Worm (Caenorhabditis elegans) whole organism, L3 larva: ENCODE results near the gene Y82E9BR.8.

ENCODE experiments used
- ZK546.5 ChIP-seq: sonication (generic microtip); optimal IDR thresholded peaks from 2 replicates; lab custom pipeline; 2017; ENCODE audit warnings: missing biosample characterization, missing genetic modification characterization
- aly-2 ChIP-seq: fragments of 150-350 bp; optimal IDR thresholded peaks from 2 replicates; lab custom pipeline; 2014; ENCODE audit warnings: missing biosample characterization, missing genetic modification characterization
- ama-1 ChIP-seq: fragments of 150-350 bp; optimal IDR thresholded peaks from 2 replicates; lab custom pipeline; 2018
- ceh-16 ChIP-seq: sonication (generic microtip); optimal IDR thresholded peaks from 2 replicates; lab custom pipeline; 2017; ENCODE audit warnings: missing biosample characterization, missing genetic modification characterization
- ceh-82 ChIP-seq: fragments of 150-350 bp; optimal IDR thresholded peaks from 2 replicates; lab custom pipeline; 2014; ENCODE audit warnings: missing biosample characterization, missing genetic modification characterization
- ceh-9 ChIP-seq: sonication (generic microtip); optimal IDR thresholded peaks from 2 replicates; lab custom pipeline; 2018; ENCODE audit warnings: missing biosample characterization, missing genetic modification characterization
- daf-12 ChIP-seq: fragments of 150-350 bp; optimal IDR thresholded peaks from 2 replicates; lab custom pipeline; 2014; ENCODE audit warnings: missing biosample characterization, missing genetic modification reagents, missing genetic modification characterization
- egl-5 ChIP-seq: fragments of 150-350 bp; optimal IDR thresholded peaks from 2 replicates; lab custom pipeline; 2017; ENCODE audit warnings: missing biosample characterization, missing genetic modification reagents, missing genetic modification characterization, inconsistent platforms
- elt-1 ChIP-seq: fragments of 150-350 bp; optimal IDR thresholded peaks from 2 replicates; lab custom pipeline; 2014; ENCODE audit warnings: missing biosample characterization, missing genetic modification characterization
- elt-2 ChIP-seq: sonication (generic microtip); optimal IDR thresholded peaks from 2 replicates; lab custom pipeline; 2016; ENCODE audit warnings: missing genetic modification reagents, mild to moderate bottlenecking, missing genetic modification characterization, missing compliant biosample characterization
- eor-1 ChIP-seq, 2 experiments: fragments of 150-350 bp; optimal IDR thresholded peaks; 2 replicates each; lab custom pipeline; 2014 to 2018; ENCODE audit warnings: missing biosample characterization in 2 of 2, missing genetic modification characterization in 2 of 2
- fkh-10 ChIP-seq: sonication (generic microtip); optimal IDR thresholded peaks from 2 replicates; lab custom pipeline; 2017; ENCODE audit warnings: missing biosample characterization, missing genetic modification reagents, missing genetic modification characterization
- fkh-2 ChIP-seq: fragments of 150-350 bp; optimal IDR thresholded peaks from 2 replicates; lab custom pipeline; 2014; ENCODE audit warnings: missing biosample characterization, missing genetic modification reagents, missing genetic modification characterization
- fos-1 ChIP-seq: fragments of 150-350 bp; optimal IDR thresholded peaks from 2 replicates; lab custom pipeline; 2014; ENCODE audit warnings: missing biosample characterization, missing genetic modification characterization
- hmg-11 ChIP-seq: sonication (generic microtip); optimal IDR thresholded peaks from 2 replicates; lab custom pipeline; 2016; ENCODE audit warnings: missing genetic modification characterization, missing compliant biosample characterization
- lin-15B ChIP-seq: fragments of 150-350 bp; optimal IDR thresholded peaks from 2 replicates; lab custom pipeline; 2014; ENCODE audit warnings: missing biosample characterization, missing genetic modification characterization
- lsy-12 ChIP-seq: sonication (generic microtip); optimal IDR thresholded peaks from 2 replicates; lab custom pipeline; 2016; ENCODE audit warnings: mild to moderate bottlenecking, missing genetic modification characterization, missing compliant biosample characterization
- mdl-1 ChIP-seq: fragments of 150-350 bp; optimal IDR thresholded peaks from 2 replicates; lab custom pipeline; 2014; ENCODE audit warnings: missing biosample characterization, missing genetic modification characterization
- mml-1 ChIP-seq: fragments of 150-350 bp; sonication (generic microtip); optimal IDR thresholded peaks from 3 replicates; lab custom pipeline; 2014; ENCODE audit warnings: missing biosample characterization, missing genetic modification characterization
- nfya-1 ChIP-seq: sonication (generic microtip); optimal IDR thresholded peaks from 2 replicates; lab custom pipeline; 2017; ENCODE audit warnings: missing genetic modification characterization, mild to moderate bottlenecking, missing compliant biosample characterization, antibody characterized with exemption, moderate library complexity; ENCODE audit not compliant: insufficient read depth
- nhr-11 ChIP-seq: fragments of 150-350 bp; optimal IDR thresholded peaks from 2 replicates; lab custom pipeline; 2014; ENCODE audit warnings: missing biosample characterization, missing genetic modification characterization
- nhr-237 ChIP-seq: fragments of 150-350 bp; optimal IDR thresholded peaks from 2 replicates; lab custom pipeline; 2014; ENCODE audit warnings: missing biosample characterization, missing genetic modification characterization
- nhr-25 ChIP-seq: sonication (generic microtip); optimal IDR thresholded peaks from 2 replicates; lab custom pipeline; 2017; ENCODE audit warnings: missing biosample characterization, missing genetic modification characterization
- nhr-43 ChIP-seq: sonication (generic microtip); optimal IDR thresholded peaks from 2 replicates; lab custom pipeline; 2016; ENCODE audit warnings: mild to moderate bottlenecking, missing genetic modification characterization, missing compliant biosample characterization; ENCODE audit not compliant: poor library complexity, severe bottlenecking
- nhr-67 ChIP-seq: fragments of 150-350 bp; optimal IDR thresholded peaks from 2 replicates; lab custom pipeline; 2014; ENCODE audit warnings: missing biosample characterization, missing genetic modification characterization
- nhr-77 ChIP-seq: fragments of 150-350 bp; optimal IDR thresholded peaks from 2 replicates; lab custom pipeline; 2014; ENCODE audit warnings: missing biosample characterization, missing genetic modification characterization
- pha-4 ChIP-seq: fragments of 150-350 bp; optimal IDR thresholded peaks from 2 replicates; lab custom pipeline; 2014; ENCODE audit warnings: missing biosample characterization, missing genetic modification reagents, missing genetic modification characterization
- pqm-1 ChIP-seq: fragments of 150-350 bp; optimal IDR thresholded peaks from 2 replicates; lab custom pipeline; 2017; ENCODE audit warnings: missing biosample characterization, missing genetic modification characterization, inconsistent platforms
- sea-2 ChIP-seq: fragments of 150-350 bp; sonication (generic microtip); optimal IDR thresholded peaks from 4 replicates; lab custom pipeline; 2014; ENCODE audit warnings: missing biosample characterization, missing genetic modification reagents, missing genetic modification characterization
- snpc-4 ChIP-seq: fragments of 150-350 bp; optimal IDR thresholded peaks from 2 replicates; lab custom pipeline; 2014; ENCODE audit warnings: missing biosample characterization, missing genetic modification characterization
- unc-39 ChIP-seq: sonication (generic microtip); optimal IDR thresholded peaks from 4 replicates; lab custom pipeline; 2017; ENCODE audit warnings: missing biosample characterization, missing genetic modification characterization
- unc-62 ChIP-seq: fragments of 150-350 bp; sonication (generic microtip); optimal IDR thresholded peaks from 4 replicates; lab custom pipeline; 2014; ENCODE audit warnings: missing biosample characterization, missing genetic modification reagents, missing genetic modification characterization
- ztf-4 ChIP-seq: fragments of 150-350 bp; optimal IDR thresholded peaks from 2 replicates; lab custom pipeline; 2014; ENCODE audit warnings: missing biosample characterization, missing genetic modification characterization

Y82E9BR.8 gene

ce11 chrIII:1314283-1314682 is 43.6 kb downstream of the Y82E9BR.8 start:
- TF ChIP-seq ceh-9 (tag; lab: Kevin White, UChicago), result no peak
- no peak for TF ChIP-seq snpc-4
- TF ChIP-seq pqm-1 (tag; lab: Kevin White, UChicago), result no peak
- TF ChIP-seq ZK546.5 (tag; lab: Kevin White, UChicago), result no peak
- TF ChIP-seq mml-1, result no peak
- TF ChIP-seq eor-1 (tag; optimal IDR thresholded peaks at IDR 0.05; lab: Kevin White, UChicago), result no peak
- TF ChIP-seq nfya-1 (tag; lab: Kevin White, UChicago), result no peak
- no peak for TF ChIP-seq elt-1 (tag; lab: Kevin White, UChicago)
- no peak for TF ChIP-seq egl-5 (tag; lab: Kevin White, UChicago)
- TF ChIP-seq fos-1 (tag; lab: Kevin White, UChicago), result no peak
- no peak for TF ChIP-seq aly-2 (tag; lab: Kevin White, UChicago)
- no peak for TF ChIP-seq ztf-4 (tag; lab: Kevin White, UChicago)

- TF ChIP-seq nhr-67 (no peak), ztf-4 (tag; lab: Kevin White, UChicago) (no peak), lin-15B (tag; lab: Kevin White, UChicago) (no peak), sea-2 (no peak), ceh-16 (tag; lab: Kevin White, UChicago) (no peak), mml-1 (no peak), nhr-11 (tag; lab: Kevin White, UChicago) (no peak), elt-2 (tag; lab: Kevin White, UChicago) (no peak), nhr-237 (tag; lab: Kevin White, UChicago) (no peak), nhr-43 (tag; lab: Kevin White, UChicago) (no peak), nhr-77 (no peak), nfya-1 (tag; lab: Kevin White, UChicago) (no peak)
Observed at ce11 chrIII:1311367-1311766, 46.5 kb downstream of the Y82E9BR.8 start.

ce11 chrIII:1308887-1309286 is 49.0 kb downstream of the Y82E9BR.8 start, which contains the start of gene Y82E9BL.12:
Gene Y82E9BL.12 (plus strand): TSS chrIII:1309187.
- no peak for TF ChIP-seq egl-5 (tag; lab: Kevin White, UChicago)
- TF ChIP-seq ceh-9 (tag; lab: Kevin White, UChicago), result no peak
- TF ChIP-seq sea-2, result no peak
- no peak for TF ChIP-seq ceh-82 (tag; lab: Kevin White, UChicago)
- TF ChIP-seq elt-1 (tag; lab: Kevin White, UChicago), result no peak
- TF ChIP-seq ZK546.5 (tag; lab: Kevin White, UChicago), result no peak
- no peak for TF ChIP-seq mml-1
- no peak for TF ChIP-seq hmg-11 (tag; lab: Kevin White, UChicago)
- TF ChIP-seq unc-39 (tag; lab: Kevin White, UChicago), result no peak
- no peak for TF ChIP-seq lsy-12 (tag; lab: Kevin White, UChicago)
- no peak for TF ChIP-seq lin-15B (tag; lab: Kevin White, UChicago)
- no peak for TF ChIP-seq fkh-10
- TF ChIP-seq snpc-4, result no peak

ce11 chrIII:1308209-1308608 is 49.7 kb downstream of the Y82E9BR.8 start, which contains the start of gene fbxa-79:
Gene fbxa-79 (minus strand): TSS chrIII:1308294.
- TF ChIP-seq unc-39 (tag; lab: Kevin White, UChicago) (no peak), lin-15B (tag; lab: Kevin White, UChicago) (no peak), mdl-1 (tag; lab: Kevin White, UChicago) (no peak), daf-12 (tag; lab: Kevin White, UChicago) (no peak), unc-62 (no peak), fkh-2 (tag; lab: Kevin White, UChicago) (no peak), nhr-25 (tag; lab: Kevin White, UChicago) (no peak), nhr-67 (no peak), pha-4 (tag; lab: Kevin White, UChicago) (peak; percentile 77), elt-2 (tag; lab: Kevin White, UChicago) (peak; percentile 67), pqm-1 (tag; lab: Kevin White, UChicago) (peak; percentile 67), elt-1 (tag; lab: Kevin White, UChicago) (no peak), ama-1 (lab: Kevin White, UChicago) (no peak)

ce11 chrIII:1307333-1307732 is 50.5 kb downstream of the Y82E9BR.8 start:
- TF ChIP-seq ama-1 (lab: Kevin White, UChicago), result no peak
